Worm (Caenorhabditis elegans): ENCODE measurements around the gene irld-59.
A peak's percentile ranks its signal among the peaks of the same experiment; 100 is the strongest.
"Not testable (repeated sequence)": the region's sequence is repeated elsewhere in the genome, so short reads cannot be mapped to it uniquely, and the experiment has no call there.

irld-59 gene

ce11 chrIV:15289508-15289907 lies 47.4 kb upstream of the irld-59 start (continued):
- no peak for TF ChIP-seq efl-1 (GFP tag; optimal IDR thresholded peaks at IDR 0.05)
- TF ChIP-seq cebp-2 (GFP tag; IDR thresholded peaks at IDR 0.05) = 0 out of 2 replicates have a peak, but pooled peaks have one; percentile 60
- TF ChIP-seq F22D6.2 (tag; optimal IDR thresholded peaks at IDR 0.05) = no peak
- no peak for TF ChIP-seq mes-4 (tag; optimal IDR thresholded peaks at IDR 0.05)
- TF ChIP-seq attf-6 (GFP tag; IDR thresholded peaks at IDR 0.05) = peak; percentile 97
- TF ChIP-seq F49E8.2 (tag; optimal IDR thresholded peaks at IDR 0.05; ENCODE audit: insufficient read depth) = peak; percentile 8
- TF ChIP-seq nfyb-1 (GFP tag; IDR thresholded peaks at IDR 0.05) = peak; percentile 71; the same call in 1 of the 2 replicates

ce11 chrIV:15291162-15291561 lies 45.7 kb upstream of the irld-59 start, which contains the start of gene pqn-90:
Gene pqn-90 (minus strand): TSS chrIV:15291262.
- TF ChIP-seq dox-1 (GFP tag; IDR thresholded peaks at IDR 0.05) (no peak), aptf-2 (GFP tag; conservative IDR thresholded peaks at IDR 0.05) (no peak)

ce11 chrIV:15291607-15292006 lies 45.3 kb upstream of the irld-59 start, which contains the start of gene pqn-91:
Gene pqn-91 (plus strand): TSS chrIV:15291907.
- no peak for TF ChIP-seq ZK185.1 (tag; optimal IDR thresholded peaks at IDR 0.05; ENCODE audit: poor library complexity, severe bottlenecking)
- no peak for TF ChIP-seq xnd-1 (tag; optimal IDR thresholded peaks at IDR 0.05)
- no peak for TF ChIP-seq F37B4.10 (GFP tag; IDR thresholded peaks at IDR 0.05)
- TF ChIP-seq Y56A3A.18 (GFP tag; IDR thresholded peaks at IDR 0.05) = no peak

ce11 chrIV:15294040-15294439 lies 42.8 kb upstream of the irld-59 start, which contains the start of gene Y73F8A.10:
Gene Y73F8A.10 (plus strand): TSS chrIV:15294340.
- peak; percentile 49; the same call in 1 of the 2 replicates for TF ChIP-seq attf-6 (GFP tag; IDR thresholded peaks at IDR 0.05)
- no peak for TF ChIP-seq snpc-4 (GFP tag; optimal IDR thresholded peaks at IDR 0.05)
- peak in 1 of 4 experiments; percentile 49 for TF ChIP-seq snpc-4 (tag; optimal IDR thresholded peaks at IDR 0.05)
- TF ChIP-seq lir-1 (GFP tag; conservative IDR thresholded peaks at IDR 0.05) = no peak

- TF ChIP-seq B0336.3 (GFP tag; IDR thresholded peaks at IDR 0.05) (no peak), snpc-3.4 (tag; optimal IDR thresholded peaks at IDR 0.05) (no peak), Y53F4B.3 (GFP tag; IDR thresholded peaks at IDR 0.05) (no peak), attf-6 (GFP tag; IDR thresholded peaks at IDR 0.05) (peak; percentile 67; the same call in 1 of the 2 replicates)
These were observed 36.8 kb upstream of the irld-59 start for ce11 chrIV:15300041-15300440.

ce11 chrIV:15302151-15302550 lies 34.7 kb upstream of the irld-59 start, which contains the start of gene best-21:
Gene best-21 (plus strand): TSS chrIV:15302451.
- TF ChIP-seq rpc-1 (optimal IDR thresholded peaks at IDR 0.05) = no peak
- no peak for TF ChIP-seq rpc-1 (tag; optimal IDR thresholded peaks at IDR 0.05)
- no peak for TF ChIP-seq snpc-4 (GFP tag; optimal IDR thresholded peaks at IDR 0.05)
- TF ChIP-seq snpc-4 (tag; optimal IDR thresholded peaks at IDR 0.05) = peak in 1 of 4 experiments; percentile 20
- TF ChIP-seq unc-130 (GFP tag; optimal IDR thresholded peaks at IDR 0.05) = no peak

- TF ChIP-seq attf-6 (GFP tag; IDR thresholded peaks at IDR 0.05) (peak; percentile 97), D2030.7 (GFP tag; IDR thresholded peaks at IDR 0.05) (peak; percentile 59; the same call in 1 of the 2 replicates), B0261.1 (tag; optimal IDR thresholded peaks at IDR 0.05) (peak; percentile 59), rpc-1 (optimal IDR thresholded peaks at IDR 0.05) (peak; percentile 16), rpc-1 (tag; optimal IDR thresholded peaks at IDR 0.05) (peak; percentile 59), snpc-4 (tag; optimal IDR thresholded peaks at IDR 0.05) (peak in 3 of 4 experiments; percentile 39 to 93 (median 75)), tbp1 (GFP tag; optimal IDR thresholded peaks at IDR 0.05) (peak; percentile 84)
- TF ChIP-seq snpc-4 (GFP tag; optimal IDR thresholded peaks at IDR 0.05) = not testable (repeated sequence)
These were observed 25.9 kb upstream of the irld-59 start for ce11 chrIV:15310965-15311364.

ce11 chrIV:15311590-15311989 lies 25.3 kb upstream of the irld-59 start, which contains the start of gene Y73F8A.12:
Gene Y73F8A.12 (minus strand): TSS chrIV:15311690.
- TF ChIP-seq bed-2 (GFP tag; IDR thresholded peaks at IDR 0.05); zim-3 (tag; optimal IDR thresholded peaks at IDR 0.05); F39B2.1 (GFP tag; IDR thresholded peaks at IDR 0.05): not testable (repeated sequence)
